Worm (Caenorhabditis elegans) whole organism, L1 larva: Measurements from ENCODE around the gene R13H4.2.

Source experiments
- lin-35 ChIP-seq, 2 experiments: fragments of 150-350 bp; optimal IDR thresholded peaks; 2 replicates each; lab custom pipeline; 2014; ENCODE audit warnings: missing biosample characterization in 2 of 2, missing genetic modification characterization in 2 of 2, missing genetic modification reagents in 2 of 2
- nhr-76 ChIP-seq: sonication (generic microtip); optimal IDR thresholded peaks from 2 replicates; lab custom pipeline; 2017; ENCODE audit warnings: missing biosample characterization, missing genetic modification characterization
- pqm-1 ChIP-seq: sonication (generic microtip); optimal IDR thresholded peaks from 3 replicates; lab custom pipeline; 2017; ENCODE audit warnings: missing biosample characterization, missing genetic modification characterization
- zag-1 ChIP-seq: fragments of 150-350 bp; optimal IDR thresholded peaks from 2 replicates; lab custom pipeline; 2014; ENCODE audit warnings: missing biosample characterization, missing genetic modification characterization

DNA sequence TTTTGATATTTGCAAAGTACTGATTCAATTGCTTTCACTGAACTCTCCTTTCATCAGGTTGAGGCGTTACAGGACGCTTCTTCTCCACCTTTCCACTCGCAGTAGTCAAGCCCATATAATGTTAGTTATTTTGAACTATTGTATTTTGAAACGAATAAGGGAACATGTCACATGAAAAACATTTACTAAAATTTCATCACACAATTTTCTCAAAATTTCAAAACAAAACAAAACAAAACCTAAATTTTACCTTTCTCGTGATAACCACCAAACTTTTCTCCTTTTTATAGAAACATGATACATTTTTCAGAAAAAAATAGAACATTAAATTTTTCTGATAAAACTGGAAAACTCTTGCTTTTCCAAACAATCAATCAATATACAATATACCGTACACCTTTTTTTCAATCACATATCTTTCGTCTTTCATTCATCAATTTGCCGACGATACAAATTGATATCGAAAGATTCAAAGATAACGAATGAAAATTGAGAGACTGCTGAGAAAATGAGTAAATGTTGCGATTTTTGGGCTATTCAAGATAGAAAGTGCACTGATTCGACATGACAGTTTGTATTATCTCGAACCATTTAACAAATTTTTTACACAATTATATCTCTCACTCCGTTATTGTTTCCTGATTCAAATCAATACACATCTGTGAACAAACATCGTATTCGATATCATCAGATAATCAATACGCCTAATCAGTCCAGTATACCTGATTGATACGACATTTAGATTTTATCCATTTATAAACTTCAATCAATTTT is 34.9 kb upstream of the R13H4.2 start:
- no peak for TF ChIP-seq pqm-1 (tag; lab: Kevin White, UChicago)
- TF ChIP-seq nhr-76 (tag; lab: Kevin White, UChicago), result no peak
- no peak for TF ChIP-seq zag-1 (tag; lab: Kevin White, UChicago)
- peak in 1 of 2 experiments; percentile 13 for TF ChIP-seq lin-35 (GFP tag; optimal IDR thresholded peaks at IDR 0.05; lab: Kevin White, UChicago)
